Worm (Caenorhabditis elegans) whole organism, L4 larva: ENCODE measurements around the gene C14C11.4.

Experiments used
- F37D6.2 ChIP-seq: sonication (generic microtip); optimal IDR thresholded peaks from 2 replicates; lab custom pipeline; 2016; ENCODE audit warnings: mild to moderate bottlenecking, missing genetic modification characterization, missing compliant biosample characterization
- R02D3.7 ChIP-seq: fragments of 150-350 bp; sonication (generic microtip); optimal IDR thresholded peaks from 3 replicates; lab custom pipeline; 2014; ENCODE audit warnings: missing biosample characterization, missing genetic modification characterization
- T20F7.1 ChIP-seq: fragments of 200-800 bp; sonication (Bioruptor generic); optimal IDR thresholded peaks from 2 replicates; lab custom pipeline; 2018; ENCODE audit warnings: mild to moderate bottlenecking, missing genetic modification characterization, missing compliant biosample characterization
- Y5F2A.4 ChIP-seq: fragments of 200-800 bp; sonication (Bioruptor generic); optimal IDR thresholded peaks from 2 replicates; lab custom pipeline; 2018; ENCODE audit warnings: mild to moderate bottlenecking, missing genetic modification characterization, missing compliant biosample characterization
- ZK546.5 ChIP-seq, 2 experiments: sonication (generic microtip); optimal IDR thresholded peaks; 2 replicates each; lab custom pipeline; 2017; ENCODE audit warnings: missing biosample characterization in 2 of 2, missing genetic modification characterization in 2 of 2
- aly-2 ChIP-seq: sonication (generic microtip); optimal IDR thresholded peaks from 2 replicates; lab custom pipeline; 2018; ENCODE audit warnings: missing biosample characterization, missing genetic modification characterization
- ceh-62 ChIP-seq: sonication (generic microtip); optimal IDR thresholded peaks from 2 replicates; lab custom pipeline; 2017; ENCODE audit warnings: missing biosample characterization, missing genetic modification characterization
- ctbp-1 ChIP-seq: fragments of 200-800 bp; sonication (Bioruptor generic); IDR thresholded peaks from 2 replicates; pipeline ENCODE4 v1.3.6; 2022; ENCODE audit warnings: missing genetic modification reagents, missing genetic modification characterization, missing compliant biosample characterization
- daf-12 ChIP-seq: fragments of 150-350 bp; optimal IDR thresholded peaks from 2 replicates; lab custom pipeline; 2014; ENCODE audit warnings: missing biosample characterization, missing genetic modification reagents, missing genetic modification characterization
- dpl-1 ChIP-seq: fragments of 150-350 bp; optimal IDR thresholded peaks from 2 replicates; lab custom pipeline; 2014; ENCODE audit warnings: missing biosample characterization, missing genetic modification reagents, missing genetic modification characterization
- dve-1 ChIP-seq: sonication (generic microtip); optimal IDR thresholded peaks from 2 replicates; lab custom pipeline; 2017; ENCODE audit warnings: antibody characterized with exemption, mild to moderate bottlenecking, missing genetic modification characterization, missing compliant biosample characterization; ENCODE audit not compliant: insufficient read depth
- egl-43 ChIP-seq: fragments of 200-800 bp; sonication (Bioruptor generic); IDR thresholded peaks from 2 replicates; pipeline ENCODE4 v1.3.6; 2022; ENCODE audit warnings: missing genetic modification reagents, missing genetic modification characterization, missing compliant biosample characterization
- hlh-11 ChIP-seq: fragments of 200-800 bp; sonication (Bioruptor generic); optimal IDR thresholded peaks from 2 replicates; lab custom pipeline; 2018; ENCODE audit warnings: mild to moderate bottlenecking, missing genetic modification characterization, missing compliant biosample characterization
- jun-1 ChIP-seq: fragments of 150-350 bp; optimal IDR thresholded peaks from 2 replicates; lab custom pipeline; 2014; ENCODE audit warnings: missing biosample characterization, missing genetic modification reagents, missing genetic modification characterization
- lin-38 ChIP-seq: fragments of 200-800 bp; sonication (Bioruptor generic); IDR thresholded peaks from 2 replicates; pipeline ENCODE4 v1.3.6; 2022; ENCODE audit warnings: missing genetic modification reagents, missing genetic modification characterization, missing compliant biosample characterization
- lsy-2 ChIP-seq, 2 experiments: fragments of 150-350 bp in 1 of 2; sonication (generic microtip) in 1 of 2; optimal IDR thresholded peaks; 2 replicates each; lab custom pipeline; 2014 to 2017; ENCODE audit warnings: missing biosample characterization in 2 of 2, missing genetic modification characterization in 2 of 2
- madf-9 ChIP-seq: fragments of 200-800 bp; sonication (Bioruptor generic); conservative IDR thresholded peaks from 2 replicates; pipeline ENCODE4 v1.3.6; 2022; ENCODE audit warnings: missing genetic modification reagents, missing genetic modification characterization, missing compliant biosample characterization
- mdl-1 ChIP-seq, 2 experiments: fragments of 150-350 bp in 1 of 2; sonication (generic microtip) in 1 of 2; optimal IDR thresholded peaks; 2 replicates each; lab custom pipeline; 2014 to 2017; ENCODE audit warnings: missing biosample characterization in 2 of 2, missing genetic modification characterization in 2 of 2
- mes-2 ChIP-seq: sonication (generic microtip); optimal IDR thresholded peaks from 2 replicates; lab custom pipeline; 2016; ENCODE audit warnings: missing genotype, mild to moderate bottlenecking, missing genetic modification characterization, missing compliant biosample characterization; ENCODE audit not compliant: poor library complexity, severe bottlenecking
- mxl-3 ChIP-seq: fragments of 200-800 bp; sonication (Bioruptor generic); optimal IDR thresholded peaks from 2 replicates; lab custom pipeline; 2018; ENCODE audit warnings: mild to moderate bottlenecking, missing genetic modification characterization, missing compliant biosample characterization
- nhr-10 ChIP-seq: fragments of 150-350 bp; optimal IDR thresholded peaks from 2 replicates; lab custom pipeline; 2014; ENCODE audit warnings: missing biosample characterization, missing genetic modification characterization
- nhr-11 ChIP-seq: fragments of 150-350 bp; optimal IDR thresholded peaks from 2 replicates; lab custom pipeline; 2014; ENCODE audit warnings: missing biosample characterization, missing genetic modification characterization
- nhr-111 ChIP-seq: fragments of 200-800 bp; sonication (Bioruptor generic); optimal IDR thresholded peaks from 2 replicates; lab custom pipeline; 2018; ENCODE audit warnings: mild to moderate bottlenecking, missing genetic modification characterization, missing compliant biosample characterization
- nhr-237 ChIP-seq: sonication (generic microtip); optimal IDR thresholded peaks from 2 replicates; lab custom pipeline; 2017; ENCODE audit warnings: missing biosample characterization, missing genetic modification characterization
- nhr-42 ChIP-seq: fragments of 200-800 bp; sonication (Bioruptor generic); IDR thresholded peaks from 2 replicates; pipeline ENCODE4 v1.3.6; 2022; ENCODE audit warnings: missing genetic modification characterization, missing compliant biosample characterization
- nhr-76 ChIP-seq: fragments of 150-350 bp; optimal IDR thresholded peaks from 2 replicates; lab custom pipeline; 2014; ENCODE audit warnings: missing biosample characterization, missing genetic modification characterization
- nhr-77 ChIP-seq: fragments of 150-350 bp; optimal IDR thresholded peaks from 2 replicates; lab custom pipeline; 2014; ENCODE audit warnings: missing biosample characterization, missing genetic modification characterization
- pqm-1 ChIP-seq: sonication (generic microtip); optimal IDR thresholded peaks from 2 replicates; lab custom pipeline; 2017; ENCODE audit warnings: missing biosample characterization, missing genetic modification characterization
- sdz-12 ChIP-seq: fragments of 200-800 bp; sonication (Bioruptor generic); optimal IDR thresholded peaks from 2 replicates; lab custom pipeline; 2018; ENCODE audit warnings: mild to moderate bottlenecking, missing genetic modification characterization, missing compliant biosample characterization
- set-16 ChIP-seq: fragments of 200-800 bp; sonication (Bioruptor generic); IDR thresholded peaks from 2 replicates; pipeline ENCODE4 v1.3.6; 2022; ENCODE audit warnings: missing genetic modification reagents, missing genetic modification characterization, missing compliant biosample characterization
- snpc-1.2 ChIP-seq: fragments of 200-800 bp; sonication (Bioruptor generic); IDR thresholded peaks from 2 replicates; pipeline ENCODE4 v1.3.6; 2022; ENCODE audit warnings: missing genetic modification reagents, missing genetic modification characterization, missing compliant biosample characterization
- snpc-4 ChIP-seq: fragments of 150-350 bp; optimal IDR thresholded peaks from 2 replicates; lab custom pipeline; 2014; ENCODE audit warnings: missing biosample characterization, missing genetic modification characterization
- spr-3 ChIP-seq: fragments of 200-800 bp; sonication (Bioruptor generic); optimal IDR thresholded peaks from 2 replicates; lab custom pipeline; 2018; ENCODE audit warnings: mild to moderate bottlenecking, missing genetic modification characterization, missing compliant biosample characterization
- tra-1 ChIP-seq: fragments of 200-800 bp; sonication (Bioruptor generic); IDR thresholded peaks from 2 replicates; pipeline ENCODE4 v1.3.6; 2022; ENCODE audit warnings: missing genetic modification reagents, missing genetic modification characterization, missing compliant biosample characterization
- unc-130 ChIP-seq: sonication (generic microtip); optimal IDR thresholded peaks from 2 replicates; lab custom pipeline; 2016; ENCODE audit warnings: missing genetic modification reagents, missing genetic modification characterization, missing compliant biosample characterization
- vab-7 ChIP-seq: fragments of 200-800 bp; sonication (Bioruptor generic); IDR thresholded peaks from 2 replicates; pipeline ENCODE4 v1.3.6; 2022; ENCODE audit warnings: missing genetic modification reagents, missing genetic modification characterization, missing compliant biosample characterization
- zag-1 ChIP-seq: fragments of 150-350 bp; optimal IDR thresholded peaks from 2 replicates; lab custom pipeline; 2014; ENCODE audit warnings: missing biosample characterization, missing genetic modification characterization
- zip-11 ChIP-seq: fragments of 200-800 bp; sonication (Bioruptor generic); IDR thresholded peaks from 2 replicates; pipeline ENCODE4 v1.3.6; 2022; ENCODE audit warnings: missing genetic modification characterization, missing compliant biosample characterization
- ztf-7 ChIP-seq: fragments of 150-350 bp; optimal IDR thresholded peaks from 2 replicates; lab custom pipeline; 2014; ENCODE audit warnings: missing biosample characterization, missing genetic modification characterization

C14C11.4 gene

ce11 chrV:5619372-5619771 lies 28.0 kb upstream of the C14C11.4 start:
- TF ChIP-seq nhr-42 = no peak
- TF ChIP-seq nhr-77 (tag; lab: Kevin White, UChicago) = no peak
- no peak for TF ChIP-seq aly-2
- TF ChIP-seq nhr-10 (tag; lab: Kevin White, UChicago) = no peak
- no peak for TF ChIP-seq pqm-1
- TF ChIP-seq Y5F2A.4 (GFP tag; lab: Kevin White, UChicago) = no peak
- TF ChIP-seq unc-130 = peak; percentile 22
- no peak for TF ChIP-seq vab-7 (GFP tag; lab: Robert Waterston, UW)
- no peak for TF ChIP-seq hlh-11 (tag; lab: Kevin White, UChicago)
- TF ChIP-seq nhr-11 (tag; lab: Kevin White, UChicago) = no peak
- no peak for TF ChIP-seq snpc-4 (tag; lab: Kevin White, UChicago)
- no peak for TF ChIP-seq mes-2 (tag; lab: Kevin White, UChicago)
- no peak for TF ChIP-seq spr-3 (GFP tag; lab: Kevin White, UChicago)
- TF ChIP-seq dve-1 (tag; lab: Kevin White, UChicago) = no peak
- no peak for TF ChIP-seq jun-1 (tag; lab: Kevin White, UChicago)
- peak; percentile 93 for TF ChIP-seq lin-38
- no peak for TF ChIP-seq ceh-62 (tag; lab: Kevin White, UChicago)
- no peak for TF ChIP-seq set-16 (GFP tag; lab: Robert Waterston, UW)
- peak; percentile 21 for TF ChIP-seq dpl-1
- no peak for TF ChIP-seq snpc-1.2 (GFP tag; lab: Robert Waterston, UW)
- TF ChIP-seq zip-11 (GFP tag; lab: Robert Waterston, UW) = no peak

- TF ChIP-seq ZK546.5 (tag; optimal IDR thresholded peaks at IDR 0.05; lab: Kevin White, UChicago) (no peak), zip-11 (GFP tag; lab: Robert Waterston, UW) (no peak), daf-12 (no peak), egl-43 (no peak), mxl-3 (no peak), tra-1 (GFP tag; lab: Robert Waterston, UW) (no peak), pqm-1 (no peak), nhr-237 (tag; lab: Kevin White, UChicago) (no peak), ztf-7 (tag; lab: Kevin White, UChicago) (no peak), nhr-76 (no peak), mdl-1 (tag; optimal IDR thresholded peaks at IDR 0.05; lab: Kevin White, UChicago) (no peak), nhr-111 (GFP tag; lab: Kevin White, UChicago) (no peak), T20F7.1 (GFP tag; lab: Kevin White, UChicago) (no peak), unc-130 (no peak), lsy-2 (tag; optimal IDR thresholded peaks at IDR 0.05; lab: Kevin White, UChicago) (no peak), jun-1 (tag; lab: Kevin White, UChicago) (no peak), sdz-12 (GFP tag; lab: Kevin White, UChicago) (no peak), R02D3.7 (tag; lab: Kevin White, UChicago) (no peak), F37D6.2 (tag; lab: Kevin White, UChicago) (no peak)
Measured at ce11 chrV:5620040-5620439, 27.4 kb upstream of the C14C11.4 start, which contains the start of gene memb-2. memb-2 (minus strand) TSS chrV:5620140.

ce11 chrV:5621390-5621789 lies 26.0 kb upstream of the C14C11.4 start, which contains the start of gene M03E7.1:
M03E7.1 (plus strand) TSS chrV:5621690.
- TF ChIP-seq Y5F2A.4 (GFP tag; lab: Kevin White, UChicago) (no peak), madf-9 (GFP tag; lab: Robert Waterston, UW) (no peak), ctbp-1 (GFP tag; lab: Robert Waterston, UW) (no peak), nhr-111 (GFP tag; lab: Kevin White, UChicago) (no peak), unc-130 (no peak), zag-1 (tag; lab: Kevin White, UChicago) (no peak), set-16 (GFP tag; lab: Robert Waterston, UW) (no peak)
